Fruit fly (Drosophila melanogaster) whole organism, prepupa: ENCODE data around the gene Liprin-beta.

Source experiments
- CG10631 ChIP-seq: fragments of 200-800 bp; sonication (Bioruptor generic); optimal IDR thresholded peaks from 2 replicates; lab custom pipeline; 2016; ENCODE audit warnings: missing biosample characterization, missing genetic modification characterization
- CG11294 ChIP-seq: fragments of 200-800 bp; sonication (Bioruptor generic); IDR thresholded peaks from 2 replicates; pipeline ENCODE4 v1.3.6; 2022; ENCODE audit warnings: missing biosample characterization, missing genetic modification characterization
- CG11762 ChIP-seq: fragments of 200-800 bp; sonication (Bioruptor generic); optimal IDR thresholded peaks from 3 replicates; lab custom pipeline; 2016; ENCODE audit warnings: missing biosample characterization, missing genetic modification characterization; ENCODE audit not compliant: insufficient read depth
- CG11902 ChIP-seq: fragments of 200-800 bp; sonication (Bioruptor generic); optimal IDR thresholded peaks from 3 replicates; lab custom pipeline; 2016; ENCODE audit warnings: missing biosample characterization, missing genetic modification characterization
- CG15336 ChIP-seq: fragments of 200-800 bp; sonication (Bioruptor generic); IDR thresholded peaks from 2 replicates; pipeline ENCODE4 v1.3.6; 2022; ENCODE audit warnings: missing biosample characterization, missing genetic modification characterization
- CG16779 ChIP-seq: fragments of 200-800 bp; sonication (Bioruptor generic); optimal IDR thresholded peaks from 3 replicates; lab custom pipeline; 2017; ENCODE audit warnings: missing biosample characterization, mild to moderate bottlenecking, missing genetic modification characterization
- CG3032 ChIP-seq: fragments of 200-800 bp; optimal IDR thresholded peaks from 2 replicates; lab custom pipeline; 2019; ENCODE audit warnings: missing biosample characterization, mild to moderate bottlenecking, missing genetic modification characterization, moderate library complexity
- CG3919 ChIP-seq: fragments of 200-800 bp; sonication (Bioruptor generic); optimal IDR thresholded peaks from 3 replicates; lab custom pipeline; 2016; ENCODE audit warnings: missing biosample characterization, missing genetic modification characterization
- CG4318 ChIP-seq: fragments of 200-800 bp; sonication (Bioruptor generic); optimal IDR thresholded peaks from 3 replicates; lab custom pipeline; 2017; ENCODE audit warnings: missing biosample characterization, mild to moderate bottlenecking, missing genetic modification characterization
- CG6163 ChIP-seq: fragments of 200-800 bp; sonication (Bioruptor generic); IDR thresholded peaks from 3 replicates; pipeline ENCODE4 v1.3.6; 2022; ENCODE audit warnings: missing biosample characterization, missing genetic modification characterization
- CG6276 ChIP-seq: fragments of 200-800 bp; sonication (Bioruptor generic); optimal IDR thresholded peaks from 2 replicates; lab custom pipeline; 2017; ENCODE audit warnings: missing biosample characterization, mild to moderate bottlenecking, missing genetic modification characterization
- CG6792 ChIP-seq: fragments of 200-800 bp; sonication (Bioruptor generic); optimal IDR thresholded peaks from 3 replicates; lab custom pipeline; 2016; ENCODE audit warnings: missing biosample characterization, missing genetic modification characterization
- CG6808 ChIP-seq: fragments of 200-800 bp; sonication (Bioruptor generic); optimal IDR thresholded peaks from 3 replicates; lab custom pipeline; 2017; ENCODE audit warnings: missing biosample characterization, missing genetic modification characterization, mild to moderate bottlenecking, moderate library complexity, missing genetic modification reagents
- CG6854 ChIP-seq: fragments of 200-800 bp; sonication (Bioruptor generic); optimal IDR thresholded peaks from 2 replicates; lab custom pipeline; 2017; ENCODE audit warnings: missing biosample characterization, mild to moderate bottlenecking, missing genetic modification characterization
- CG7368 ChIP-seq: fragments of 200-800 bp; sonication (Bioruptor generic); optimal IDR thresholded peaks from 3 replicates; lab custom pipeline; 2016; ENCODE audit warnings: missing biosample characterization, missing genetic modification characterization
- CG8119 ChIP-seq: fragments of 200-800 bp; sonication (Bioruptor generic); IDR thresholded peaks from 3 replicates; pipeline ENCODE4 v1.3.6; 2022; ENCODE audit warnings: missing biosample characterization, missing genetic modification characterization
- CG8319 ChIP-seq: fragments of 200-800 bp; sonication (Bioruptor generic); optimal IDR thresholded peaks from 3 replicates; lab custom pipeline; 2016; ENCODE audit warnings: missing biosample characterization, missing genetic modification characterization
- CG8632 ChIP-seq: fragments of 200-800 bp; sonication (Bioruptor generic); optimal IDR thresholded peaks from 3 replicates; lab custom pipeline; 2016; ENCODE audit warnings: missing biosample characterization, missing genetic modification characterization
- CG9139 ChIP-seq: fragments of 200-800 bp; sonication (Bioruptor generic); optimal IDR thresholded peaks from 3 replicates; lab custom pipeline; 2017; ENCODE audit warnings: missing biosample characterization, mild to moderate bottlenecking, missing genetic modification characterization
- Eip75B ChIP-seq: fragments of 200-800 bp; sonication (Bioruptor generic); optimal IDR thresholded peaks from 3 replicates; lab custom pipeline; 2016; ENCODE audit warnings: missing biosample characterization, missing genetic modification characterization
- Eip78C ChIP-seq: fragments of 200-800 bp; sonication (Bioruptor generic); peaks from one replicate; lab custom pipeline; 2016; ENCODE audit warnings: missing biosample characterization, missing genetic modification characterization
- Ets96B ChIP-seq: fragments of 200-800 bp; optimal IDR thresholded peaks from 2 replicates; lab custom pipeline; 2019; ENCODE audit warnings: missing biosample characterization, mild to moderate bottlenecking, missing genetic modification characterization, moderate library complexity
- Hr38 ChIP-seq: sonication (Bioruptor generic); optimal IDR thresholded peaks from 2 replicates; lab custom pipeline; 2016; ENCODE audit warnings: missing biosample characterization, missing genetic modification characterization
- Hr4 ChIP-seq: fragments of 200-800 bp; sonication (Bioruptor generic); optimal IDR thresholded peaks from 3 replicates; lab custom pipeline; 2016; ENCODE audit warnings: missing biosample characterization, missing genetic modification characterization
- OdsH ChIP-seq: fragments of 200-800 bp; sonication (Bioruptor generic); optimal IDR thresholded peaks from 3 replicates; lab custom pipeline; 2016; ENCODE audit warnings: missing biosample characterization, missing genetic modification characterization
- Smox ChIP-seq: fragments of 200-800 bp; sonication (Bioruptor generic); optimal IDR thresholded peaks from 3 replicates; lab custom pipeline; 2016; ENCODE audit warnings: missing biosample characterization, missing genetic modification characterization
- Sox102F ChIP-seq: fragments of 200-800 bp; sonication (Bioruptor generic); optimal IDR thresholded peaks from 2 replicates; lab custom pipeline; 2016; ENCODE audit warnings: missing biosample characterization, mild to moderate bottlenecking, missing genetic modification characterization
- Sox15 ChIP-seq: fragments of 200-800 bp; sonication (Bioruptor generic); optimal IDR thresholded peaks from 3 replicates; lab custom pipeline; 2016; ENCODE audit warnings: missing biosample characterization, missing genetic modification characterization
- achi ChIP-seq: fragments of 200-800 bp; sonication (Bioruptor generic); optimal IDR thresholded peaks from 3 replicates; lab custom pipeline; 2016; ENCODE audit warnings: missing biosample characterization, missing genetic modification characterization
- acj6 ChIP-seq: fragments of 200-800 bp; sonication (Bioruptor generic); optimal IDR thresholded peaks from 3 replicates; lab custom pipeline; 2016; ENCODE audit warnings: missing biosample characterization, missing genetic modification characterization
- cyc ChIP-seq: fragments of 200-800 bp; sonication (Bioruptor generic); optimal IDR thresholded peaks from 3 replicates; lab custom pipeline; 2016; ENCODE audit warnings: missing biosample characterization, missing genetic modification characterization
- dsx ChIP-seq: fragments of 200-800 bp; optimal IDR thresholded peaks from 3 replicates; lab custom pipeline; 2019; ENCODE audit warnings: missing biosample characterization, mild to moderate bottlenecking, missing genetic modification characterization, moderate library complexity; ENCODE audit not compliant: poor library complexity, severe bottlenecking
- eg ChIP-seq: fragments of 200-800 bp; sonication (Bioruptor generic); IDR thresholded peaks from 3 replicates; pipeline ENCODE4 v1.3.6; 2022; ENCODE audit warnings: missing biosample characterization, missing genetic modification characterization
- esn ChIP-seq: fragments of 200-800 bp; sonication (Bioruptor generic); optimal IDR thresholded peaks from 2 replicates; lab custom pipeline; 2016; ENCODE audit warnings: missing biosample characterization, mild to moderate bottlenecking, missing genetic modification characterization, moderate library complexity
- fd59A ChIP-seq: fragments of 200-800 bp; sonication (Bioruptor generic); optimal IDR thresholded peaks from 2 replicates; lab custom pipeline; 2017; ENCODE audit warnings: missing biosample characterization, mild to moderate bottlenecking, missing genetic modification characterization, missing genetic modification reagents
- fd85E ChIP-seq: fragments of 200-800 bp; sonication (Bioruptor generic); optimal IDR thresholded peaks from 3 replicates; lab custom pipeline; 2016; ENCODE audit warnings: missing biosample characterization, missing genetic modification characterization
- fkh ChIP-seq: fragments of 200-800 bp; sonication (Bioruptor generic); optimal IDR thresholded peaks from 3 replicates; lab custom pipeline; 2017; ENCODE audit warnings: missing biosample characterization, mild to moderate bottlenecking, missing genetic modification characterization, moderate library complexity
- net ChIP-seq: fragments of 200-800 bp; sonication (Bioruptor generic); optimal IDR thresholded peaks from 3 replicates; lab custom pipeline; 2016; ENCODE audit warnings: missing biosample characterization, missing genetic modification characterization
- salr ChIP-seq, 2 experiments: fragments of 200-800 bp; sonication (Bioruptor generic); optimal IDR thresholded peaks; 3 replicates each; lab custom pipeline; 2016 to 2018; ENCODE audit warnings: missing biosample characterization in 2 of 2, missing genetic modification characterization in 2 of 2, mild to moderate bottlenecking in 1 of 2
- spab ChIP-seq: fragments of 200-800 bp; sonication (Bioruptor generic); optimal IDR thresholded peaks from 2 replicates; lab custom pipeline; 2017; ENCODE audit warnings: missing biosample characterization, mild to moderate bottlenecking, missing genetic modification characterization, missing genetic modification reagents
- ss ChIP-seq, 2 experiments: fragments of 200-800 bp; sonication (Bioruptor generic); optimal IDR thresholded peaks; 2 replicates in 1 of 2; 3 replicates in 1 of 2; lab custom pipeline; 2017 to 2018; ENCODE audit warnings: mild to moderate bottlenecking in 2 of 2, missing biosample characterization in 2 of 2, missing genetic modification characterization in 2 of 2, moderate library complexity in 1 of 2
- svp ChIP-seq: fragments of 200-800 bp; sonication (Bioruptor generic); peaks from one replicate; lab custom pipeline; 2016; ENCODE audit warnings: missing biosample characterization, missing genetic modification characterization
- vri ChIP-seq: fragments of 200-800 bp; sonication (Bioruptor generic); optimal IDR thresholded peaks from 3 replicates; lab custom pipeline; 2016; ENCODE audit warnings: missing biosample characterization, mild to moderate bottlenecking, missing genetic modification characterization

Liprin-beta gene

dm6 chr3L:13497720-13498355 is 15.2 kb upstream of the Liprin-beta start (continued):
- TF ChIP-seq Hr38 (GFP tag; lab: Kevin White, UChicago) (no peak), CG6808 (GFP tag; lab: Kevin White, UChicago) (peak; percentile 72), CG3032 (tag; lab: Kevin White, UChicago) (peak; percentile 35), spab (GFP tag; lab: Kevin White, UChicago) (peak; percentile 59), salr (GFP tag; optimal IDR thresholded peaks at IDR 0.05; lab: Kevin White, UChicago) (no peak), net (GFP tag; lab: Kevin White, UChicago) (peak; percentile 43), Ets96B (tag; lab: Kevin White, UChicago) (peak; percentile 38), CG15336 (GFP tag; lab: Robert Waterston, UW) (peak; percentile 17; the same call in 1 of the 2 replicates), CG6276 (GFP tag; lab: Kevin White, UChicago) (peak; percentile 41), svp (GFP tag; lab: Kevin White, UChicago) (peak; percentile 17), Sox102F (no peak), CG11762 (GFP tag; lab: Kevin White, UChicago) (no peak), fd59A (peak; percentile 6), Eip75B (GFP tag; lab: Kevin White, UChicago) (no peak), eg (GFP tag; lab: Robert Waterston, UW) (peak; percentile 64; the same call in 1 of the 3 replicates), CG6792 (GFP tag; lab: Kevin White, UChicago) (no peak), CG6854 (GFP tag; lab: Kevin White, UChicago) (peak; percentile 38)

- no peak for TF ChIP-seq OdsH (GFP tag; lab: Kevin White, UChicago)
- no peak for TF ChIP-seq Ets96B (tag; lab: Kevin White, UChicago)
- no peak for TF ChIP-seq CG6163 (GFP tag; lab: Robert Waterston, UW)
- TF ChIP-seq CG6276 (GFP tag; lab: Kevin White, UChicago), result no peak
Observed at dm6 chr3L:13499531-13499930, 13.5 kb upstream of the Liprin-beta start.

dm6 chr3L:13499932-13500719 is 12.9 kb upstream of the Liprin-beta start:
- no peak for TF ChIP-seq CG10631 (GFP tag; lab: Kevin White, UChicago)
- TF ChIP-seq esn, result peak; percentile 95
- peak; percentile 82 for TF ChIP-seq CG6854 (GFP tag; lab: Kevin White, UChicago)
- TF ChIP-seq dsx, result peak; percentile 97
- TF ChIP-seq CG9139 (GFP tag; lab: Kevin White, UChicago), result peak; percentile 49
- TF ChIP-seq CG11294 (GFP tag; lab: Robert Waterston, UW), result peak; percentile 59; the same call in 1 of the 2 replicates
- peak; percentile 87 for TF ChIP-seq cyc (GFP tag; lab: Kevin White, UChicago)
- peak; percentile 78 for TF ChIP-seq spab (GFP tag; lab: Kevin White, UChicago)
- peak; percentile 60 for TF ChIP-seq CG8632 (GFP tag; lab: Kevin White, UChicago)
- peak; percentile 61 for TF ChIP-seq CG8319
- TF ChIP-seq CG8119, result peak; percentile 66
- peak; percentile 93 for TF ChIP-seq Eip78C (GFP tag; lab: Kevin White, UChicago)
- TF ChIP-seq CG3032 (tag; lab: Kevin White, UChicago), result peak; percentile 85
- no peak for TF ChIP-seq fkh
- TF ChIP-seq CG3919 (GFP tag; lab: Kevin White, UChicago), result peak; percentile 87
- TF ChIP-seq eg (GFP tag; lab: Robert Waterston, UW), result peak; percentile 77
- TF ChIP-seq Sox15 (GFP tag; lab: Kevin White, UChicago), result peak; percentile 39
- no peak for TF ChIP-seq CG7368 (GFP tag; lab: Kevin White, UChicago)
- no peak for TF ChIP-seq fd85E
- TF ChIP-seq CG6276 (GFP tag; lab: Kevin White, UChicago), result no peak
- no peak for TF ChIP-seq achi (GFP tag; lab: Kevin White, UChicago)
- peak; percentile 82 for TF ChIP-seq CG16779 (tag; lab: Kevin White, UChicago)
- TF ChIP-seq svp (GFP tag; lab: Kevin White, UChicago), result no peak
- no peak for TF ChIP-seq OdsH (GFP tag; lab: Kevin White, UChicago)
- TF ChIP-seq CG11902, result peak; percentile 67
- TF ChIP-seq Hr4, result no peak
- peak; percentile 82 for TF ChIP-seq Ets96B (tag; lab: Kevin White, UChicago)
- no peak for TF ChIP-seq acj6 (GFP tag; lab: Kevin White, UChicago)
- peak; percentile 78 to 90 for TF ChIP-seq ss (GFP tag; optimal IDR thresholded peaks at IDR 0.05; lab: Kevin White, UChicago)
- TF ChIP-seq Smox (GFP tag; lab: Kevin White, UChicago), result peak; percentile 85
- peak; percentile 84 for TF ChIP-seq fd59A
- TF ChIP-seq vri, result no peak
- peak; percentile 31 for TF ChIP-seq CG11762 (GFP tag; lab: Kevin White, UChicago)
- TF ChIP-seq CG4318, result no peak
